Worm (Caenorhabditis elegans) whole organism, young adult: ENCODE results near the gene F13D12.10.
A peak's percentile ranks its signal among the peaks of the same experiment; 100 is the strongest.

Experiments used
- B0261.1 ChIP-seq: sonication (generic microtip); optimal IDR thresholded peaks from 2 replicates; lab custom pipeline; 2016; ENCODE audit warnings: mild to moderate bottlenecking, missing genetic modification characterization, moderate library complexity, missing compliant biosample characterization
- F10E7.11 ChIP-seq: sonication (generic microtip); optimal IDR thresholded peaks from 2 replicates; lab custom pipeline; 2017; ENCODE audit warnings: mild to moderate bottlenecking, missing genetic modification characterization, moderate library complexity, missing compliant biosample characterization
- F23B12.7 ChIP-seq: sonication (generic microtip); optimal IDR thresholded peaks from 2 replicates; lab custom pipeline; 2017; ENCODE audit warnings: missing genetic modification characterization, mild to moderate bottlenecking, missing compliant biosample characterization, antibody characterized with exemption, moderate library complexity; ENCODE audit not compliant: insufficient read depth
- F33H1.4 ChIP-seq: fragments of 200-800 bp; sonication (Bioruptor generic); IDR thresholded peaks from 2 replicates; pipeline ENCODE4 v1.3.6; 2022; ENCODE audit warnings: missing genetic modification reagents, missing genetic modification characterization, missing compliant biosample characterization
- F49E8.2 ChIP-seq: sonication (generic microtip); optimal IDR thresholded peaks from 3 replicates; lab custom pipeline; 2017; ENCODE audit warnings: missing genetic modification characterization, mild to moderate bottlenecking, missing compliant biosample characterization, antibody characterized with exemption, moderate library complexity; ENCODE audit not compliant: insufficient read depth
- F52B5.7 ChIP-seq: sonication (generic microtip); optimal IDR thresholded peaks from 2 replicates; lab custom pipeline; 2016; ENCODE audit warnings: mild to moderate bottlenecking, missing genetic modification characterization, missing compliant biosample characterization
- K12H6.12 ChIP-seq: fragments of 200-800 bp; sonication (Bioruptor generic); optimal IDR thresholded peaks from 2 replicates; lab custom pipeline; 2018; ENCODE audit warnings: mild to moderate bottlenecking, missing genetic modification characterization, missing compliant biosample characterization
- Y53F4B.3 ChIP-seq: fragments of 200-800 bp; sonication (Bioruptor generic); IDR thresholded peaks from 2 replicates; pipeline ENCODE4 v1.3.6; 2022; ENCODE audit warnings: missing genetic modification reagents, missing genetic modification characterization, missing compliant biosample characterization
- Y53G8AR.9 ChIP-seq: fragments of 200-800 bp; sonication (Bioruptor generic); conservative IDR thresholded peaks from 2 replicates; pipeline ENCODE4 v1.3.6; 2022; ENCODE audit warnings: missing genetic modification reagents, missing genetic modification characterization, missing compliant biosample characterization
- Y67H2A.10 ChIP-seq: fragments of 200-800 bp; sonication (Bioruptor generic); conservative IDR thresholded peaks from 2 replicates; pipeline ENCODE4 v1.3.6; 2022; ENCODE audit warnings: missing genetic modification reagents, missing genetic modification characterization, missing compliant biosample characterization
- ZK185.1 ChIP-seq: sonication (generic microtip); optimal IDR thresholded peaks from 2 replicates; lab custom pipeline; 2016; ENCODE audit warnings: mild to moderate bottlenecking, missing genetic modification characterization, missing compliant biosample characterization; ENCODE audit not compliant: poor library complexity, severe bottlenecking
- atf-7 ChIP-seq: sonication (generic microtip); optimal IDR thresholded peaks from 2 replicates; lab custom pipeline; 2017; ENCODE audit warnings: mild to moderate bottlenecking, missing genetic modification characterization, missing compliant biosample characterization
- attf-3 ChIP-seq: fragments of 200-800 bp; sonication (Bioruptor generic); conservative IDR thresholded peaks from 2 replicates; pipeline ENCODE4 v1.3.6; 2022; ENCODE audit warnings: missing genetic modification reagents, missing genetic modification characterization, missing compliant biosample characterization
- attf-6 ChIP-seq: fragments of 200-800 bp; sonication (Bioruptor generic); IDR thresholded peaks from 2 replicates; pipeline ENCODE4 v1.3.6; 2022; ENCODE audit warnings: missing genetic modification reagents, missing genetic modification characterization, missing compliant biosample characterization
- bed-1 ChIP-seq: fragments of 200-800 bp; sonication (Bioruptor generic); IDR thresholded peaks from 2 replicates; pipeline ENCODE4 v1.3.6; 2022; ENCODE audit warnings: missing genetic modification reagents, missing genetic modification characterization, missing compliant biosample characterization
- cebp-2 ChIP-seq: fragments of 200-800 bp; sonication (Bioruptor generic); IDR thresholded peaks from 2 replicates; pipeline ENCODE4 v1.3.6; 2022; ENCODE audit warnings: missing genetic modification characterization, missing compliant biosample characterization
- ceh-91 ChIP-seq: fragments of 200-800 bp; sonication (Bioruptor generic); IDR thresholded peaks from 2 replicates; pipeline ENCODE4 v1.3.6; 2022; ENCODE audit warnings: missing genetic modification reagents, missing genetic modification characterization, missing compliant biosample characterization
- dpff-1 ChIP-seq: sonication (generic microtip); optimal IDR thresholded peaks from 2 replicates; lab custom pipeline; 2017; ENCODE audit warnings: mild to moderate bottlenecking, missing genetic modification characterization, missing compliant biosample characterization
- egl-44 ChIP-seq: fragments of 200-800 bp; sonication (Bioruptor generic); IDR thresholded peaks from 2 replicates; pipeline ENCODE4 v1.3.6; 2022; ENCODE audit warnings: missing genetic modification reagents, missing genetic modification characterization, missing compliant biosample characterization
- egrh-3 ChIP-seq: fragments of 200-800 bp; sonication (Bioruptor generic); IDR thresholded peaks from 2 replicates; pipeline ENCODE4 v1.3.6; 2022; ENCODE audit warnings: missing genetic modification reagents, missing genetic modification characterization, missing compliant biosample characterization
- ets-4 ChIP-seq: fragments of 200-800 bp; sonication (Bioruptor generic); optimal IDR thresholded peaks from 2 replicates; lab custom pipeline; 2018; ENCODE audit warnings: mild to moderate bottlenecking, missing genetic modification characterization, missing compliant biosample characterization
- hlh-12 ChIP-seq: sonication (generic microtip); optimal IDR thresholded peaks from 2 replicates; lab custom pipeline; 2016; ENCODE audit warnings: missing genetic modification characterization, missing compliant biosample characterization
- hlh-26 ChIP-seq: fragments of 200-800 bp; sonication (Bioruptor generic); conservative IDR thresholded peaks from 2 replicates; pipeline ENCODE4 v1.3.6; 2022; ENCODE audit warnings: missing genetic modification reagents, missing genetic modification characterization, missing compliant biosample characterization
- hmg-1.2 ChIP-seq: fragments of 200-800 bp; sonication (Bioruptor generic); IDR thresholded peaks from 2 replicates; pipeline ENCODE4 v1.3.6; 2022; ENCODE audit warnings: missing genetic modification reagents, missing genetic modification characterization, missing compliant biosample characterization
- hmg-20 ChIP-seq: fragments of 200-800 bp; sonication (Bioruptor generic); IDR thresholded peaks from 2 replicates; pipeline ENCODE4 v1.3.6; 2022; ENCODE audit warnings: missing genetic modification reagents, missing genetic modification characterization, missing compliant biosample characterization
- lag-1 ChIP-seq: fragments of 200-800 bp; sonication (Bioruptor generic); IDR thresholded peaks from 2 replicates; pipeline ENCODE4 v1.3.6; 2022; ENCODE audit warnings: missing genetic modification reagents, missing genetic modification characterization, missing compliant biosample characterization
- let-526 ChIP-seq: fragments of 200-800 bp; sonication (Bioruptor generic); IDR thresholded peaks from 2 replicates; pipeline ENCODE4 v1.3.6; 2022; ENCODE audit warnings: missing genetic modification reagents, missing genetic modification characterization, missing compliant biosample characterization
- let-607 ChIP-seq, 2 experiments: fragments of 200-800 bp in 1 of 2; sonication (Bioruptor generic) in 1 of 2; sonication (generic microtip) in 1 of 2; optimal IDR thresholded peaks; 2 replicates each; lab custom pipeline; 2016 to 2018; ENCODE audit warnings: mild to moderate bottlenecking in 2 of 2, missing compliant biosample characterization in 2 of 2, missing genetic modification characterization in 2 of 2, moderate library complexity in 2 of 2, missing genotype in 1 of 2
- lin-40 ChIP-seq: sonication (generic microtip); optimal IDR thresholded peaks from 2 replicates; lab custom pipeline; 2016; ENCODE audit warnings: missing genetic modification characterization, mild to moderate bottlenecking, missing compliant biosample characterization, missing genotype, missing genetic modification reagents
- lsl-1 ChIP-seq: fragments of 200-800 bp; sonication (Bioruptor generic); optimal IDR thresholded peaks from 2 replicates; lab custom pipeline; 2018; ENCODE audit warnings: mild to moderate bottlenecking, missing genetic modification characterization, moderate library complexity, missing compliant biosample characterization
- lsy-27 ChIP-seq: sonication (generic microtip); optimal IDR thresholded peaks from 2 replicates; lab custom pipeline; 2017; ENCODE audit warnings: missing genetic modification characterization, mild to moderate bottlenecking, missing compliant biosample characterization, antibody characterized with exemption, missing genotype, borderline replicate concordance; ENCODE audit not compliant: insufficient read depth
- madf-3 ChIP-seq: fragments of 200-800 bp; sonication (Bioruptor generic); IDR thresholded peaks from 2 replicates; pipeline ENCODE4 v1.3.6; 2022; ENCODE audit warnings: missing genetic modification reagents, missing genetic modification characterization, missing compliant biosample characterization
- madf-6 ChIP-seq: fragments of 200-800 bp; sonication (Bioruptor generic); IDR thresholded peaks from 2 replicates; pipeline ENCODE4 v1.3.6; 2022; ENCODE audit warnings: missing genetic modification reagents, missing genetic modification characterization, missing compliant biosample characterization
- mcd-1 ChIP-seq: fragments of 200-800 bp; sonication (Bioruptor generic); IDR thresholded peaks from 2 replicates; pipeline ENCODE4 v1.3.6; 2022; ENCODE audit warnings: missing genetic modification reagents, missing genetic modification characterization, missing compliant biosample characterization
- mes-4 ChIP-seq: sonication (generic microtip); optimal IDR thresholded peaks from 2 replicates; lab custom pipeline; 2016; ENCODE audit warnings: missing genotype, missing genetic modification characterization, missing compliant biosample characterization
- nfya-1 ChIP-seq: sonication (generic microtip); optimal IDR thresholded peaks from 2 replicates; lab custom pipeline; 2017; ENCODE audit warnings: antibody characterized with exemption, missing compliant biosample characterization, missing genetic modification characterization, borderline replicate concordance; ENCODE audit not compliant: insufficient read depth
- nfya-2 ChIP-seq: fragments of 200-800 bp; sonication (Bioruptor generic); IDR thresholded peaks from 2 replicates; pipeline ENCODE4 v1.3.6; 2022; ENCODE audit warnings: missing genetic modification reagents, missing genetic modification characterization, missing compliant biosample characterization
- nhr-90 ChIP-seq: sonication (generic microtip); optimal IDR thresholded peaks from 2 replicates; lab custom pipeline; 2016; ENCODE audit warnings: missing genotype, mild to moderate bottlenecking, missing genetic modification characterization, missing compliant biosample characterization
- repo-1 ChIP-seq: sonication (generic microtip); optimal IDR thresholded peaks from 2 replicates; lab custom pipeline; 2017; ENCODE audit warnings: mild to moderate bottlenecking, missing genetic modification characterization, missing compliant biosample characterization
- sdz-38 ChIP-seq: sonication (generic microtip); optimal IDR thresholded peaks from 2 replicates; lab custom pipeline; 2016; ENCODE audit warnings: missing genotype, missing genetic modification characterization, missing compliant biosample characterization
- sptf-2 ChIP-seq: fragments of 200-800 bp; sonication (Bioruptor generic); optimal IDR thresholded peaks from 2 replicates; lab custom pipeline; 2018; ENCODE audit warnings: mild to moderate bottlenecking, missing genetic modification characterization, missing compliant biosample characterization
- tbp1 ChIP-seq: fragments of 200-800 bp; sonication (Bioruptor generic); optimal IDR thresholded peaks from 2 replicates; lab custom pipeline; 2018; ENCODE audit warnings: mild to moderate bottlenecking, missing genetic modification characterization, missing compliant biosample characterization
- tlf-1 ChIP-seq: fragments of 200-800 bp; sonication (Bioruptor generic); optimal IDR thresholded peaks from 2 replicates; lab custom pipeline; 2018; ENCODE audit warnings: mild to moderate bottlenecking, missing genetic modification characterization, missing compliant biosample characterization
- unc-130 ChIP-seq: sonication (generic microtip); optimal IDR thresholded peaks from 2 replicates; lab custom pipeline; 2016; ENCODE audit warnings: missing genetic modification reagents, missing genetic modification characterization, missing compliant biosample characterization
- ztf-22 ChIP-seq: fragments of 200-800 bp; sonication (Bioruptor generic); optimal IDR thresholded peaks from 2 replicates; lab custom pipeline; 2018; ENCODE audit warnings: mild to moderate bottlenecking, missing genetic modification characterization, moderate library complexity, missing compliant biosample characterization
- ztf-26 ChIP-seq: sonication (generic microtip); optimal IDR thresholded peaks from 2 replicates; lab custom pipeline; 2017; ENCODE audit warnings: missing genetic modification characterization, missing compliant biosample characterization
- ztf-28 ChIP-seq: fragments of 200-800 bp; sonication (Bioruptor generic); IDR thresholded peaks from 2 replicates; pipeline ENCODE4 v1.3.6; 2022; ENCODE audit warnings: missing genetic modification reagents, missing genetic modification characterization, missing compliant biosample characterization
- ztf-3 ChIP-seq: fragments of 200-800 bp; sonication (Bioruptor generic); optimal IDR thresholded peaks from 2 replicates; lab custom pipeline; 2018; ENCODE audit warnings: mild to moderate bottlenecking, missing genetic modification characterization, missing compliant biosample characterization

F13D12.10 gene

ce11 chrII:11726470-11727106, 13.0 kb downstream of the F13D12.10 start, which contains the start of gene F13D12.5 (continued):
- TF ChIP-seq ZK185.1: no peak
- no peak for TF ChIP-seq ztf-26 (tag; lab: Kevin White, UChicago)
- TF ChIP-seq cebp-2 (GFP tag; lab: Robert Waterston, UW): no peak
- TF ChIP-seq nfya-1: no peak
- TF ChIP-seq ztf-28 (GFP tag; lab: Robert Waterston, UW): no peak
- no peak for TF ChIP-seq F49E8.2
- no peak for TF ChIP-seq lsy-27 (tag; lab: Kevin White, UChicago)
- TF ChIP-seq nhr-90 (tag; lab: Kevin White, UChicago): no peak
- TF ChIP-seq mcd-1 (GFP tag; lab: Robert Waterston, UW): peak; percentile 43; the same call in 1 of the 2 replicates
- TF ChIP-seq F23B12.7 (tag; lab: Kevin White, UChicago): no peak
- no peak for TF ChIP-seq hmg-20
- TF ChIP-seq F10E7.11 (tag; lab: Kevin White, UChicago): no peak
- no peak for TF ChIP-seq bed-1 (GFP tag; lab: Robert Waterston, UW)
- TF ChIP-seq F33H1.4 (GFP tag; lab: Robert Waterston, UW): peak; percentile 95
- no peak for TF ChIP-seq sdz-38 (tag; lab: Kevin White, UChicago)
- no peak for TF ChIP-seq B0261.1 (tag; lab: Kevin White, UChicago)
- no peak for TF ChIP-seq let-607 (tag; optimal IDR thresholded peaks at IDR 0.05; lab: Kevin White, UChicago)
- peak; percentile 88 for TF ChIP-seq ceh-91 (GFP tag; lab: Robert Waterston, UW)
- TF ChIP-seq ztf-22 (GFP tag; lab: Kevin White, UChicago): no peak
- TF ChIP-seq dpff-1 (tag; lab: Kevin White, UChicago): no peak
- peak; percentile 39; the same call in 1 of the 2 replicates for TF ChIP-seq madf-3 (GFP tag; lab: Robert Waterston, UW)
- no peak for TF ChIP-seq atf-7 (tag; lab: Kevin White, UChicago)
- no peak for TF ChIP-seq ets-4 (GFP tag; lab: Kevin White, UChicago)
- TF ChIP-seq attf-6 (GFP tag; lab: Robert Waterston, UW): no peak
- peak; percentile 37 for TF ChIP-seq unc-130
- TF ChIP-seq Y53F4B.3 (GFP tag; lab: Robert Waterston, UW): no peak
- TF ChIP-seq hmg-1.2: peak; percentile 18; the same call in 1 of the 2 replicates
- TF ChIP-seq tbp1: peak; percentile 2
- TF ChIP-seq K12H6.12: no peak
- no peak for TF ChIP-seq ztf-3 (GFP tag; lab: Kevin White, UChicago)
- TF ChIP-seq tlf-1 (GFP tag; lab: Kevin White, UChicago): no peak
- no peak for TF ChIP-seq mes-4
- TF ChIP-seq lsl-1 (GFP tag; lab: Kevin White, UChicago): peak; percentile 94
- TF ChIP-seq let-526 (GFP tag; lab: Robert Waterston, UW): no peak
- TF ChIP-seq attf-3 (GFP tag; lab: Robert Waterston, UW): peak; percentile 51
- TF ChIP-seq hlh-26 (GFP tag; lab: Robert Waterston, UW): no peak
- no peak for TF ChIP-seq lag-1 (GFP tag; lab: Robert Waterston, UW)
- no peak for TF ChIP-seq sptf-2 (GFP tag; lab: Kevin White, UChicago)
- TF ChIP-seq nfya-2 (GFP tag; lab: Robert Waterston, UW): no peak
- no peak for TF ChIP-seq Y53G8AR.9 (GFP tag; lab: Robert Waterston, UW)
- TF ChIP-seq repo-1 (tag; lab: Kevin White, UChicago): no peak
- TF ChIP-seq lin-40 (tag; lab: Kevin White, UChicago): no peak
- TF ChIP-seq madf-6 (GFP tag; lab: Robert Waterston, UW): peak; percentile 94
- TF ChIP-seq Y67H2A.10 (GFP tag; lab: Robert Waterston, UW): no peak
- no peak for TF ChIP-seq egl-44 (GFP tag; lab: Robert Waterston, UW)
- peak; percentile 86 for TF ChIP-seq egrh-3 (GFP tag; lab: Robert Waterston, UW)
- no peak for TF ChIP-seq F52B5.7 (tag; lab: Kevin White, UChicago)
- no peak for TF ChIP-seq hlh-12 (tag; lab: Kevin White, UChicago)
